Worm (Caenorhabditis elegans) whole organism, late embryonic: ENCODE data around the gene F35H10.5.

ENCODE experiments used
- Y22D7AL.16 ChIP-seq: sonication (generic microtip); optimal IDR thresholded peaks from 2 replicates; lab custom pipeline; 2016; ENCODE audit warnings: missing genetic modification characterization, missing compliant biosample characterization
- ceh-45 ChIP-seq: fragments of 200-800 bp; sonication (Bioruptor generic); IDR thresholded peaks from 2 replicates; pipeline ENCODE4 v1.3.6; 2022; ENCODE audit warnings: missing genetic modification reagents, missing genetic modification characterization, missing compliant biosample characterization
- elt-4 ChIP-seq: sonication (generic microtip); optimal IDR thresholded peaks from 2 replicates; lab custom pipeline; 2016; ENCODE audit warnings: missing genetic modification characterization, missing compliant biosample characterization
- ets-4 ChIP-seq: sonication (generic microtip); optimal IDR thresholded peaks from 2 replicates; lab custom pipeline; 2016; ENCODE audit warnings: missing genetic modification characterization, missing compliant biosample characterization
- fkh-10 ChIP-seq: fragments of 150-350 bp; optimal IDR thresholded peaks from 2 replicates; lab custom pipeline; 2014; ENCODE audit warnings: missing biosample characterization, missing genetic modification reagents, missing genetic modification characterization
- nhr-11 ChIP-seq: fragments of 150-350 bp; optimal IDR thresholded peaks from 2 replicates; lab custom pipeline; 2014; ENCODE audit warnings: missing biosample characterization, missing genetic modification characterization

- TF ChIP-seq elt-4 (tag; lab: Kevin White, UChicago) (no peak), Y22D7AL.16 (tag; lab: Kevin White, UChicago) (no peak), ets-4 (tag; lab: Kevin White, UChicago) (no peak), fkh-10 (no peak), nhr-11 (no peak), ceh-45 (GFP tag; lab: Robert Waterston, UW) (no peak)
These were observed 932 bp upstream of the F35H10.5 start, which contains the start of gene F35H10.6 for ce11 chrIV:8299636-8300035.
